Fruit fly (Drosophila melanogaster): ENCODE results near the gene GatA.

GatA gene

dm6 chr3R:19027165-19027564 is 1.5 kb downstream of the GatA start, which contains the start of gene NP15.6:
TSS of gene NP15.6 (plus strand) at chr3R:19027368.
- TF ChIP-seq usp (GFP tag; optimal IDR thresholded peaks at IDR 0.05) (no peak), EcR (GFP tag; optimal IDR thresholded peaks at IDR 0.05) (no peak), psq (optimal IDR thresholded peaks at IDR 0.05) (no peak), CG8478 (optimal IDR thresholded peaks at IDR 0.05) (no peak), Dll (optimal IDR thresholded peaks at IDR 0.05) (no peak), pan (optimal IDR thresholded peaks at IDR 0.05) (no peak)

- TF ChIP-seq usp (GFP tag; optimal IDR thresholded peaks at IDR 0.05) (no peak), psq (optimal IDR thresholded peaks at IDR 0.05) (no peak), Dll (optimal IDR thresholded peaks at IDR 0.05) (no peak), EcR (GFP tag; optimal IDR thresholded peaks at IDR 0.05) (no peak), pan (optimal IDR thresholded peaks at IDR 0.05) (no peak), CG8478 (optimal IDR thresholded peaks at IDR 0.05) (no peak)
Observed at dm6 chr3R:19024761-19025160, 3.9 kb downstream of the GatA start, which contains the start of gene CG14285. TSS of gene CG14285 (plus strand) at chr3R:19025099.

DNA sequence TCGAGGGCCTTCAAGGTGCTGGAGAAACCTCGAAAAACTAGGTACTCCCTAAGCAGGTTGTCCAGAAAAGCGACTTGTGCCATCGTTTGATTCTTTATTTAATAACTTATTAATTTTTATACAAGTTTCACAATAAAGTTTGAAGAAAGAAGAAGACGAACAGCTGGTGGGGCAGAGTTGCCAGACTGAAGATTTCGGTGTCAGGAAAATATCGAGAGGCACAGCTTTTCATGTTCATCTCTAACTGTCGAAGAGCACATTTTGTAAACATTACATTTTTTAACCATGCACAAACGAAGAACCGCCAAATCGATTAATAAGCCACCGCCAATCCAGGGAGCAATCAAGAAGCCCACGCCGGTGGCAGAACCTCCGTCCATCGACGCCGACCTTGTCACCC is 4.8 kb downstream of the GatA start, which contains the start of the genes CG6005 and CG14286:
Gene CG6005, minus strand, starts transcription at position 169 of the 400 bp plus-strand sequence.
Gene CG14286, plus strand, starts transcription at position 231 of the 400 bp plus-strand sequence.
- TF ChIP-seq pan (optimal IDR thresholded peaks at IDR 0.05) (no peak), CG8478 (optimal IDR thresholded peaks at IDR 0.05) (no peak)

- TF ChIP-seq CG8478 (optimal IDR thresholded peaks at IDR 0.05) (no peak), EcR (GFP tag; optimal IDR thresholded peaks at IDR 0.05) (no peak), Dll (optimal IDR thresholded peaks at IDR 0.05) (no peak), usp (GFP tag; optimal IDR thresholded peaks at IDR 0.05) (no peak), psq (optimal IDR thresholded peaks at IDR 0.05) (no peak), pan (optimal IDR thresholded peaks at IDR 0.05) (no peak)
Observed at dm6 chr3R:19017318-19018043, 11.2 kb downstream of the GatA start.

- TF ChIP-seq psq (optimal IDR thresholded peaks at IDR 0.05) (no peak), pan (optimal IDR thresholded peaks at IDR 0.05) (no peak), CG8478 (optimal IDR thresholded peaks at IDR 0.05) (no peak), usp (GFP tag; optimal IDR thresholded peaks at IDR 0.05) (no peak), EcR (GFP tag; optimal IDR thresholded peaks at IDR 0.05) (no peak), Dll (optimal IDR thresholded peaks at IDR 0.05) (no peak)
Observed at dm6 chr3R:19015423-19015810, 13.2 kb downstream of the GatA start.

DNA sequence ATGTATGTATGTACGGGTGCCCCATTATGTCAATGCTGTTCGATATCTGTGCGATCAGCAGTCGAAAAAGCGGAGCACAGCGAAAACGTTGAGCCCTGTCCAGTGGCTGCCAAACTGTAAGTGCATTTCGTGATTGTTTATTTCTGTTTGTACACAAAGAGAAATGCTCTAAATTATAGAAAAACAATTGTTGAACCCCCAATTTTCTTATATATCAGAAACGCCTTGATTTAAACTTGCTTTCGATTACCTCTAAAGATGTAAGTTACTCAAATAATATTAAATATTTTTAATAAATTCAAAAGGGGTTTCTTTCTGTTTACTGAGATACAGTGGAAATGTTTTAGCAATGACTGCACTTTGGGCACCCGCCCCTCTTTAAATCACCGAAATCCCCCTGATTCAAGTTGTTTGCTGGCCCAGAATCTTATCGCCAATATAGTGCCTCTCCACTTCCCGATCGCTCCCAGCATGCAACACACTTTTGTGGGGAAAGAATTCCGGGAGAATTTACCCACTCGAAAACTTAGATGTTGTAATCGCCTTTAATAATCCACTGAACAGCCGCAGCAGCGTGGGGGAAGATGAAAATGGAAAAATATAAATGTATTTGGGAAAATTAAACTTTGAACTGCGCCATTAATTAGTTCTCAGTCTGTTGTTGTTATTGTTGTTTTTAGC is 13.8 kb downstream of the GatA start:
- TF ChIP-seq usp (GFP tag; optimal IDR thresholded peaks at IDR 0.05) (no peak), Dll (optimal IDR thresholded peaks at IDR 0.05) (no peak), EcR (GFP tag; optimal IDR thresholded peaks at IDR 0.05) (no peak), pan (optimal IDR thresholded peaks at IDR 0.05) (no peak), CG8478 (optimal IDR thresholded peaks at IDR 0.05) (no peak), psq (optimal IDR thresholded peaks at IDR 0.05) (no peak)

- TF ChIP-seq pan (optimal IDR thresholded peaks at IDR 0.05) (no peak), Dll (optimal IDR thresholded peaks at IDR 0.05) (no peak), CG8478 (optimal IDR thresholded peaks at IDR 0.05) (no peak), usp (GFP tag; optimal IDR thresholded peaks at IDR 0.05) (no peak), psq (optimal IDR thresholded peaks at IDR 0.05) (no peak)
Observed at dm6 chr3R:19014027-19014426, 14.6 kb downstream of the GatA start.

DNA sequence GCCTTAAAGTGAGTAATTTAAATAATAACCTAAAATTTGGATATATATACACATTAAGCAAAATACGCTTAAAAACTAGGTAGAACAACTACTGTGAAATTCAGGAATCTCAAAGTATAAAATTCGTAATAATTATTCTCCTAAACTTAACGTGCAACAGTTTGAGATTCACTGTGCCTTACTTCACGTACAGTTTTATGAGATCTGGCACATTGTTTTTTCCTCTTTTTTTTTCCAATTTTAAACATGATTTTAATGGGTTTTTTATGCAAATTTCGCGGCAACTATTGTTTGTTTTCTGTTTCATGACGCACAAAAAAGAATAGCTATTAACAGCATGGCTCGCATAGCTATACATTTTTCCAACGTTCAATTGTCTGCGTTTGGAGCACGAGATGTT is 16.8 kb downstream of the GatA start:
- TF ChIP-seq usp (GFP tag; optimal IDR thresholded peaks at IDR 0.05): no peak
- no peak for TF ChIP-seq Dll (optimal IDR thresholded peaks at IDR 0.05)
- no peak for TF ChIP-seq CG8478 (optimal IDR thresholded peaks at IDR 0.05)
- TF ChIP-seq pan (optimal IDR thresholded peaks at IDR 0.05): no peak
- TF ChIP-seq EcR (GFP tag; optimal IDR thresholded peaks at IDR 0.05): no peak
- no peak for TF ChIP-seq psq (optimal IDR thresholded peaks at IDR 0.05)

DNA sequence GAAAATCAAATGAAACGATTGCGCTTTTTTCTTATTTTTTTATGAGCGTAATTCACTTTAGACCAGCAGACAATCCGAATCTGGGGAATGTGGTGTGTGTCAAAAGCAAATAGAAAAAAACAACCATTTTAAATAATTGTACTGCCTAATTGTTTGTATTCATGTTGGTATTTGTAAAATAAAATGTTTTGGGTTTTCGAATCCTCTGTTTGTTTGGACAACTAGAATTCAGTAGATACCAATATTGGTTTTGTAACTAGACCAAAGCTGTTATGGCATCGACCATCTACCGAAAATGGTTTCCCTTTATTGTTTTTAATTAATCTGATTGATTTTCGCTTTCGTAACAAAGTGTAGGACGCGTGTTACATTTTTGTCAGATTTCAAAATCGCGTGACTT is 17.7 kb downstream of the GatA start:
- TF ChIP-seq psq (optimal IDR thresholded peaks at IDR 0.05) (no peak), EcR (GFP tag; optimal IDR thresholded peaks at IDR 0.05) (no peak), Dll (optimal IDR thresholded peaks at IDR 0.05) (no peak), pan (optimal IDR thresholded peaks at IDR 0.05) (no peak), usp (GFP tag; optimal IDR thresholded peaks at IDR 0.05) (no peak), CG8478 (optimal IDR thresholded peaks at IDR 0.05) (no peak)

- TF ChIP-seq usp (GFP tag; optimal IDR thresholded peaks at IDR 0.05) (no peak), Dll (optimal IDR thresholded peaks at IDR 0.05) (no peak), EcR (GFP tag; optimal IDR thresholded peaks at IDR 0.05) (no peak), psq (optimal IDR thresholded peaks at IDR 0.05) (no peak), pan (optimal IDR thresholded peaks at IDR 0.05) (no peak), CG8478 (optimal IDR thresholded peaks at IDR 0.05) (no peak)
Observed at dm6 chr3R:19001701-19002100, 27.0 kb downstream of the GatA start.

DNA sequence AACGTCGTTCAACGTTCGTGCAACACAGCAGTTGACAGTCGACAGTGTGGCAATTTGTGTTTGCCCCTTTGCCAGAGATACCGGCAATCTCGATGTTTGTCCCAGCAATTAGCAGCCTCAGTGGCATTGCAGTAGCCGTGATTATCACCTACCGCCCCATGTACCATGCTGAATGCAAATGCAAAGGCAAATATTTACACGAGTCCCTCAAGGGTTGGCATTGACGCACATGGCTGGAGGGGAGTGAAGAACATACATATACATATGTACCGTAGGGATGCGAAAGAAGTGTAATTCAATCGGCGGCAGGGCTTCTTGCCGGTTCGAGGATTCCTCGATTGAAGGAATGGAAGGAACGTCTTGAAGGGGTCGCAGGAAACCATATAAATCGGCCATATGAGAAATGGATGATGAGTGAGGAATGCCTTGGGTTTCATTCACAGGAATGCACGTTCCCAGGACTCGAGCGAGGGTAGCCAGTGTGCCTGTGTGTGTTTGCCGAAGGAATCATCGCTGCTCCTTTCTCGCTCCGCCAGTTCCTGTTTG is 28.7 kb downstream of the GatA start:
- TF ChIP-seq pan (optimal IDR thresholded peaks at IDR 0.05): no peak
- no peak for TF ChIP-seq usp (GFP tag; optimal IDR thresholded peaks at IDR 0.05)
- no peak for TF ChIP-seq Dll (optimal IDR thresholded peaks at IDR 0.05)
- TF ChIP-seq CG8478 (optimal IDR thresholded peaks at IDR 0.05): no peak
- TF ChIP-seq EcR (GFP tag; optimal IDR thresholded peaks at IDR 0.05): no peak
- no peak for TF ChIP-seq psq (optimal IDR thresholded peaks at IDR 0.05)

DNA sequence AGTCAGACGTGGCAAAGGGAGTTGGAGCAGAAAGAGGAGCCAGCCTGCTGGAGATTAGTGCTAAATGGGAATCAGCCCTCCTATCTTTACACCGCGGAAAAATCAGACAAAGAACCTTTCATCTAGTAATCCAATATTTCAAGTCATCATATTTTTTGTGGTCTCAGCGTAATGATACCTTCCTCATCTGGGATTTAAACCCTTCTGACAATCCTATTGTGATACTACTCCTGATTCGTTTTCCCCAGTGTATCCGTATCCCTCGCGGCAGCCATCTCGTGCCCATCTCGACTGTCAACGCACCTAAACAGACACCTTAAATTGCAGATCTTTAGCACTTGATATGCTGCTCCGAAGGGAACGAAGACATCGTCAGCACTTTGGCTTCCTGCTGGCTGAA is 30.3 kb downstream of the GatA start:
- TF ChIP-seq pan (optimal IDR thresholded peaks at IDR 0.05) (no peak), Dll (optimal IDR thresholded peaks at IDR 0.05) (no peak), EcR (GFP tag; optimal IDR thresholded peaks at IDR 0.05) (no peak), usp (GFP tag; optimal IDR thresholded peaks at IDR 0.05) (no peak)
